Worm (Caenorhabditis elegans): ENCODE data around the gene ZK177.1.

DNA sequence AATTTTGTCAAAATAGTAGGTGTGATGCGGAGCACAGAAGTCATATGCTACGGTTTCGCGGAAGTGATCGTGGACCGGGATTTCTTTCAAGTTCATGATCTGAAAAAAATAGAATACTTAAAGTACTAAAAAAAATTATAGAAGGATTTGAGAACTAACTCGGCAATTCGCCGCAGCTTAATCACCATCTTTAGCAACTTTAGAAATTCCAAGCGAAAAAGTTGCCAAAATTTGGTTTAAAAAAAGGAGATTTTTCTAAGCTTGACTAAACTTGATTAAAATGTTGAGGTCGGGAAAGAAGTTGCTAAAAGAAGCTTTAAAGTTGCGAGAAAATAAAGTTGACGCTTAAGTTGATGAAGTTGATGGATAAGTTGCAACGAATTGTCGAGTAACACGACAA, 10.3 kb upstream of the ZK177.1 start, which contains the start of gene ZK177.9:
- TF ChIP-seq ztf-11 (tag; optimal IDR thresholded peaks at IDR 0.05) (no peak), dpl-1 (GFP tag; optimal IDR thresholded peaks at IDR 0.05) (no peak), jun-1 (tag; optimal IDR thresholded peaks at IDR 0.05) (no peak), rnt-1 (tag; optimal IDR thresholded peaks at IDR 0.05) (no peak), unc-62 (GFP tag; optimal IDR thresholded peaks at IDR 0.05) (no peak), lir-3 (tag; optimal IDR thresholded peaks at IDR 0.05; ENCODE audit: poor library complexity) (no peak), nhr-237 (tag; optimal IDR thresholded peaks at IDR 0.05) (no peak), nhr-11 (tag; optimal IDR thresholded peaks at IDR 0.05) (no peak), lin-14 (GFP tag; optimal IDR thresholded peaks at IDR 0.05) (no peak)
